Worm (Caenorhabditis elegans): ENCODE results near the gene F10G7.12.

Gene F10G7.12

DNA sequence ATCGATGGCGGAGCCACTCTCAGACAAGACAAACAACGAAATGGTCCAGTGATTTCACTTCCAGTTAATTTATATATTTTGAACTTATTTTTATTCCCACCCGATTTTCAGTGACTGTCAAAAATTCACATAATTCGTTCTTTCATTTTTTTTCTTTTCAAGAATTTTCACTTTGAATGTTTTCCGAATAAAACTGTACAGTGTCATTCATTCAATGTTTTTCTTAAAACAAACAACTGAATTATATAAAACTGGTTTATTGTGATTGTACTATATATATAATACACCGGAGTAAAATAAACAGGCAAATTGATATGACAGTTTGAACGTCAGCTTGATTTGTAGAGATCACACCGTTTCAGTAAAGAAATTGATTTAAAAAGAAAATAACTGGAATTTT, 13.4 kb downstream of the F10G7.12 start:
- no peak for TF ChIP-seq tbx-7 (tag; optimal IDR thresholded peaks at IDR 0.05)
- TF ChIP-seq ztf-16 (tag; optimal IDR thresholded peaks at IDR 0.05) = no peak
- no peak for TF ChIP-seq fkh-6 (tag; optimal IDR thresholded peaks at IDR 0.05)
- TF ChIP-seq K02D7.2 (tag; optimal IDR thresholded peaks at IDR 0.05) = no peak
- no peak for TF ChIP-seq rnt-1 (tag; optimal IDR thresholded peaks at IDR 0.05)
- no peak for TF ChIP-seq unc-42 (tag; optimal IDR thresholded peaks at IDR 0.05)
- no peak for TF ChIP-seq elt-2 (tag; optimal IDR thresholded peaks at IDR 0.05)
- TF ChIP-seq sox-2 (GFP tag; IDR thresholded peaks at IDR 0.05) = no peak
- TF ChIP-seq syd-9 (tag; optimal IDR thresholded peaks at IDR 0.05) = no peak
- no peak for TF ChIP-seq pha-4 (tag; optimal IDR thresholded peaks at IDR 0.05)
- TF ChIP-seq ceh-19 (GFP tag; optimal IDR thresholded peaks at IDR 0.05) = no peak
- TF ChIP-seq hlh-30 (tag; optimal IDR thresholded peaks at IDR 0.05; ENCODE audit: insufficient read depth) = no peak

DNA sequence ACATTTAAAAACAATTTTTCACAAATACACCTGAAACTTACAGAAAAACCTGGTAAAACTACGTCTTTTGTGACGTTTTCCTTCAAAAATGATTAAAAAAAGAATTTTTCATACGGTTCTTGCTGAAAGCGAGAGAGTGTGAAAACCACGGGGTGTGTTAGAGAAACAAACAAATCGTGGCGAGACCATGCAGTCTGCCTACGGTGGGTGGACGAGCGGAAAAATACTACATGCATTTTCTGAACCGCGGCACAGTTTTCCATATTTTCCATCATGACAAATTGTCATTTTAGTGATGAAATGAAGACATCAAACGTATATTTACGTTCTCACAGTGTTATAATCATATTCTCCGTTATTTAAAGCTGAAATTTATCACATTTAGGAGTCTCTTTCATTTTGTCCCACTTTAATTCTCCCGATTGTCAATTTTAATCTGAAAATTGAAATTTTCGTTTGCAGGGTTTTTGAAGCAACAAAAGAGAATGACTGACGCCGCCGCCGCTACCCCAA, 16.8 kb downstream of the F10G7.12 start, which contains the start of the genes F10G7.9 and tsn-1:
TSS of gene F10G7.9 (minus strand) at position 127 of the 513 bp plus-strand sequence.
TSS of gene tsn-1 (plus strand) at position 463 of the 513 bp plus-strand sequence.
- TF ChIP-seq nhr-11 (tag; optimal IDR thresholded peaks at IDR 0.05) (no peak), ceh-2 (tag; optimal IDR thresholded peaks at IDR 0.05) (no peak), hlh-30 (tag; optimal IDR thresholded peaks at IDR 0.05; ENCODE audit: insufficient read depth) (peak; percentile 41), ceh-19 (GFP tag; optimal IDR thresholded peaks at IDR 0.05) (no peak), nfya-1 (tag; optimal IDR thresholded peaks at IDR 0.05) (peak; percentile 56)

DNA sequence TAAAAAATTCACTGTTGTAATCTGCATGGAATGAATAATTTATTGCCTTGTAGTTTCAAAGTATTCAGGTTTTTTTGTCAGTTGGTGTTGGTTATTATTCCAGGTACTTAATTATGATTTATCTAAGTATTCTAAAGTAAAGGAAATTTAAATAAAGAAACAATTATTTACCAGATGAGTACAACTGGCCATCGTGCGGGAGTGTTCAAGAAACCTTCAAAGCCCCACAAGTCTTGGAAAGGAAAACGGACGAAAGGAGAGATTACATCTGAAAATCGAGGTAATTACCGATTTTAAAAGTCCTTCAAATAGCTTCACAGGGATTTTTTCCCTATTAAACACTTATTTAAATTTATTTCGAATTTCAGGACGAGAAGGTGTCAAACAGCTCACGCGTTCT, 20.5 kb downstream of the F10G7.12 start, which contains the start of gene tag-151:
TSS of gene tag-151 (plus strand) at position 158 of the 400 bp plus-strand sequence.
- no peak for TF ChIP-seq fkh-6 (tag; optimal IDR thresholded peaks at IDR 0.05)
- TF ChIP-seq madf-2 (tag; optimal IDR thresholded peaks at IDR 0.05) = no peak
- TF ChIP-seq ceh-19 (GFP tag; optimal IDR thresholded peaks at IDR 0.05) = no peak
- no peak for TF ChIP-seq ceh-31 (tag; optimal IDR thresholded peaks at IDR 0.05)

DNA sequence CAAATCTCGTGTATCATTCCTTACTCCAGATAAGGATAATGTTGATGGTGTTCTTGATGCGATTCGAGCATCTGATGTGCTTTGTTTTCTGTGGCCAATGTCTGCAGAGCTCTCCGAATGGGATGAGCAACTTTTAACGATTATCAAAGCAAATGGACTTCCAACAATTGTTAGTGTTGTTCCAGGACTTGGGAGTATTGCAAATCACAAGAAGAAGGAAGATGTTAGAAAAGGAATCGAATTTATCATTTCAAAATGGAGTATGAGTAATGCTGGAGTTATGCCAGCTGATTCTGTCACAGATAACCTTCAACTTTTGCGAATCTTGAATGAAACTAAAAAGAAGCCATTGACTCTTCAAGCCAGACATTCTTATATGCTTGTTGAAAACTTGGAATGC, 21.2 kb downstream of the F10G7.12 start:
- TF ChIP-seq C08G9.2 (tag; optimal IDR thresholded peaks at IDR 0.05) (no peak), pha-2 (tag; optimal IDR thresholded peaks at IDR 0.05) (no peak), ceh-2 (tag; optimal IDR thresholded peaks at IDR 0.05) (no peak), lim-6 (tag; optimal IDR thresholded peaks at IDR 0.05) (no peak), pros-1 (tag; optimal IDR thresholded peaks at IDR 0.05) (no peak), sox-2 (GFP tag; IDR thresholded peaks at IDR 0.05) (no peak), ceh-45 (GFP tag; IDR thresholded peaks at IDR 0.05) (no peak), pag-3 (tag; optimal IDR thresholded peaks at IDR 0.05; ENCODE audit: borderline replicate concordance) (no peak)

DNA sequence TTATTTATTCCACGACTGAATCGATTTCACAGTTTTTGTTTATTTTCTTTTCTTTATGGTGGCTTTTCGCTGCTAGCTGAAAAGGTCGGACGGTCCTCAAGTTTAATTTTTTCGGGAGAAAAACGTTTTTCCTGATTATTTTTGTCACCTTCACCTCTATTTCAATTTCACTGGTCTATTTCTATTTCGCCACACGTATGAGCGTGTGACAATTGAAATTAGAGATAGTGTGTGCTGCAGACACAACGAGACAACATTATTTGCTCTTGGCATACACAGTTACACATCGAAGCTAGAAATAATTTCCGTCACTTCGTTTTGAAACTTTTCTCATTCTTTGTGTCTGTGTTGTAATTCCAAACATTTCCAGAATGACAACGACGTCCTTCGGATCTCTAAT, 26.1 kb downstream of the F10G7.12 start, which contains the start of gene F41C3.8:
TSS of gene F41C3.8 (plus strand) at position 371 of the 400 bp plus-strand sequence.
- TF ChIP-seq ceh-22 (tag; optimal IDR thresholded peaks at IDR 0.05) = no peak
- TF ChIP-seq ets-4 (tag; optimal IDR thresholded peaks at IDR 0.05) = no peak
- TF ChIP-seq ceh-2 (tag; optimal IDR thresholded peaks at IDR 0.05) = no peak
- TF ChIP-seq nhr-11 (tag; optimal IDR thresholded peaks at IDR 0.05) = no peak
- TF ChIP-seq unc-42 (tag; optimal IDR thresholded peaks at IDR 0.05) = no peak

DNA sequence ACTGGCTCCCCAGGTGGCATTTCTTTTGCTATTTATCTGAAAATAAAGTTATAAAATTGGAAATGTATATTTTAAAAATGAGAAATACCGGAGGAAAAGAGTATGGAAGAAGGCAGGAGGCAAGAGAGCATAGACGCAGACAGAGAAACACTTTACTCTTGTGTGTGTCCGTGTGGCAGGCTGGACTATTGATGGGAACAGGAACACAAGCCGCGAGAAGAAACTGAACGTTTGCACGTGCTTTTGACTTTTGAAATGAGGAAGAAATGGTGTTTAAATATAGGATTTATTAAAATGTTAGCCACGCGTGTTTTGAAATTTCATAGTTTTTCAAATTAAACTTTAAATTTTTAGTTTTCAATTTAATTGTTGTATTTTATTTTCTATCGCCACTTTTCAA, 36.5 kb downstream of the F10G7.12 start, which contains the start of gene F10G7.10:
TSS of gene F10G7.10 (minus strand) at position 145 of the 400 bp plus-strand sequence.
- no peak for TF ChIP-seq sox-2 (GFP tag; IDR thresholded peaks at IDR 0.05)
- no peak for TF ChIP-seq syd-9 (tag; optimal IDR thresholded peaks at IDR 0.05)
- TF ChIP-seq pha-4 (tag; optimal IDR thresholded peaks at IDR 0.05) = no peak
- no peak for TF ChIP-seq ceh-48 (tag; optimal IDR thresholded peaks at IDR 0.05)
- no peak for TF ChIP-seq ceh-14 (tag; optimal IDR thresholded peaks at IDR 0.05)
- no peak for TF ChIP-seq T23F11.4 (GFP tag; optimal IDR thresholded peaks at IDR 0.05)
- TF ChIP-seq hlh-6 (tag; optimal IDR thresholded peaks at IDR 0.05) = no peak
- TF ChIP-seq fkh-6 (tag; optimal IDR thresholded peaks at IDR 0.05) = no peak
- TF ChIP-seq pag-3 (tag; optimal IDR thresholded peaks at IDR 0.05; ENCODE audit: borderline replicate concordance) = no peak
